Worm (Caenorhabditis elegans) whole organism, L1 larva: Measurements from ENCODE around the gene ttr-8.
A peak's percentile ranks its signal among the peaks of the same experiment; 100 is the strongest.

Experiments used
- C04F5.9 ChIP-seq: sonication (generic microtip); optimal IDR thresholded peaks from 2 replicates; lab custom pipeline; 2016; ENCODE audit warnings: missing genetic modification characterization, missing compliant biosample characterization
- C34B4.2 ChIP-seq: sonication (generic microtip); optimal IDR thresholded peaks from 2 replicates; lab custom pipeline; 2017; ENCODE audit warnings: mild to moderate bottlenecking, missing genetic modification characterization, missing compliant biosample characterization
- F16B12.6 ChIP-seq: fragments of 150-350 bp; optimal IDR thresholded peaks from 2 replicates; lab custom pipeline; 2014; ENCODE audit warnings: missing biosample characterization, missing genetic modification characterization
- Y116A8C.19 ChIP-seq: sonication (generic microtip); optimal IDR thresholded peaks from 2 replicates; lab custom pipeline; 2016; ENCODE audit warnings: missing compliant biosample characterization, missing genetic modification characterization, borderline replicate concordance
- blmp-1 ChIP-seq: fragments of 150-350 bp; optimal IDR thresholded peaks from 2 replicates; lab custom pipeline; 2014; ENCODE audit warnings: missing biosample characterization, missing genetic modification characterization
- ceh-8 ChIP-seq: fragments of 200-800 bp; sonication (Bioruptor generic); optimal IDR thresholded peaks from 2 replicates; lab custom pipeline; 2018; ENCODE audit warnings: mild to moderate bottlenecking, missing genetic modification characterization, moderate library complexity, missing compliant biosample characterization
- ceh-88 ChIP-seq: fragments of 200-800 bp; sonication (Bioruptor generic); IDR thresholded peaks from 2 replicates; pipeline ENCODE4 v1.3.6; 2022; ENCODE audit warnings: missing genetic modification characterization, missing compliant biosample characterization
- dpl-1 ChIP-seq, 3 experiments: fragments of 150-350 bp in 2 of 3; sonication (generic microtip) in 1 of 3; optimal IDR thresholded peaks; 2 replicates each; lab custom pipeline; 2014 to 2017; ENCODE audit warnings: missing biosample characterization in 3 of 3, missing genetic modification characterization in 3 of 3, missing genetic modification reagents in 3 of 3
- dsc-1 ChIP-seq: sonication (generic microtip); optimal IDR thresholded peaks from 2 replicates; lab custom pipeline; 2016; ENCODE audit warnings: mild to moderate bottlenecking, missing genetic modification characterization, missing compliant biosample characterization
- egl-13 ChIP-seq: sonication (generic microtip); optimal IDR thresholded peaks from 2 replicates; lab custom pipeline; 2016; ENCODE audit warnings: missing genotype, missing genetic modification reagents, missing genetic modification characterization, missing compliant biosample characterization
- elt-2 ChIP-seq: sonication (generic microtip); optimal IDR thresholded peaks from 2 replicates; lab custom pipeline; 2016; ENCODE audit warnings: missing genetic modification characterization, mild to moderate bottlenecking, inconsistent platforms, missing compliant biosample characterization, missing genetic modification reagents
- elt-3 ChIP-seq, 6 experiments: fragments of 150-350 bp in 1 of 6; sonication (generic microtip); optimal IDR thresholded peaks; 2 replicates each; lab custom pipeline; 2017 to 2018; ENCODE audit warnings: missing biosample characterization in 6 of 6, missing genetic modification characterization in 6 of 6, inconsistent platforms in 1 of 6
- ets-5 ChIP-seq: fragments of 200-800 bp; sonication (Bioruptor generic); IDR thresholded peaks from 2 replicates; pipeline ENCODE4 v1.3.6; 2022; ENCODE audit warnings: missing genetic modification characterization, missing compliant biosample characterization
- fkh-4 ChIP-seq: sonication (generic microtip); optimal IDR thresholded peaks from 2 replicates; lab custom pipeline; 2016; ENCODE audit warnings: missing compliant biosample characterization, missing genetic modification characterization, borderline replicate concordance
- fkh-8 ChIP-seq: sonication (generic microtip); optimal IDR thresholded peaks from 2 replicates; lab custom pipeline; 2016; ENCODE audit warnings: mild to moderate bottlenecking, missing genetic modification characterization, missing compliant biosample characterization
- hlh-17 ChIP-seq: fragments of 200-800 bp; sonication (Bioruptor generic); optimal IDR thresholded peaks from 2 replicates; lab custom pipeline; 2018; ENCODE audit warnings: missing genetic modification characterization, mild to moderate bottlenecking, missing compliant biosample characterization, moderate library complexity, borderline replicate concordance
- hpl-2 ChIP-seq: fragments of 150-350 bp; optimal IDR thresholded peaks from 2 replicates; lab custom pipeline; 2014; ENCODE audit warnings: missing biosample characterization, missing genetic modification reagents, missing genetic modification characterization
- isw-1 ChIP-seq: fragments of 200-800 bp; sonication (Bioruptor generic); IDR thresholded peaks from 2 replicates; pipeline ENCODE4 v1.3.6; 2022; ENCODE audit warnings: missing genetic modification characterization, missing compliant biosample characterization
- lin-14 ChIP-seq: fragments of 200-800 bp; sonication (Bioruptor generic); optimal IDR thresholded peaks from 2 replicates; lab custom pipeline; 2018; ENCODE audit warnings: mild to moderate bottlenecking, missing genetic modification characterization, moderate library complexity, missing compliant biosample characterization
- lin-15B ChIP-seq: fragments of 150-350 bp; sonication (generic microtip); optimal IDR thresholded peaks from 3 replicates; lab custom pipeline; 2014; ENCODE audit warnings: missing biosample characterization, missing genetic modification characterization
- lin-35 ChIP-seq, 2 experiments: fragments of 150-350 bp; optimal IDR thresholded peaks; 2 replicates each; lab custom pipeline; 2014; ENCODE audit warnings: missing biosample characterization in 2 of 2, missing genetic modification characterization in 2 of 2, missing genetic modification reagents in 2 of 2
- lin-39 ChIP-seq: fragments of 150-350 bp; optimal IDR thresholded peaks from 2 replicates; lab custom pipeline; 2014; ENCODE audit warnings: missing biosample characterization, missing genetic modification reagents, missing genetic modification characterization
- lsy-2 ChIP-seq, 2 experiments: fragments of 150-350 bp; optimal IDR thresholded peaks; 2 replicates each; lab custom pipeline; 2014; ENCODE audit warnings: missing biosample characterization in 2 of 2, missing genetic modification characterization in 2 of 2
- mab-9 ChIP-seq: fragments of 200-800 bp; sonication (Bioruptor generic); IDR thresholded peaks from 2 replicates; pipeline ENCODE4 v1.3.6; 2022; ENCODE audit warnings: missing genetic modification reagents, missing genetic modification characterization, missing compliant biosample characterization
- mdl-1 ChIP-seq, 2 experiments: fragments of 150-350 bp; optimal IDR thresholded peaks; 2 replicates each; lab custom pipeline; 2014 to 2017; ENCODE audit warnings: missing biosample characterization in 2 of 2, missing genetic modification characterization in 2 of 2, inconsistent platforms in 1 of 2
- mep-1 ChIP-seq: fragments of 150-350 bp; optimal IDR thresholded peaks from 2 replicates; lab custom pipeline; 2014; ENCODE audit warnings: missing biosample characterization, missing genetic modification characterization
- nhr-11 ChIP-seq: fragments of 150-350 bp; optimal IDR thresholded peaks from 2 replicates; lab custom pipeline; 2014; ENCODE audit warnings: missing biosample characterization, missing genetic modification characterization
- nhr-19 ChIP-seq: fragments of 200-800 bp; sonication (Bioruptor generic); conservative IDR thresholded peaks from 2 replicates; pipeline ENCODE4 v1.3.6; 2022; ENCODE audit warnings: missing genetic modification characterization, missing compliant biosample characterization
- nhr-71 ChIP-seq: sonication (generic microtip); optimal IDR thresholded peaks from 2 replicates; lab custom pipeline; 2016; ENCODE audit warnings: mild to moderate bottlenecking, missing genetic modification characterization, moderate library complexity, missing compliant biosample characterization
- nhr-76 ChIP-seq: sonication (generic microtip); optimal IDR thresholded peaks from 2 replicates; lab custom pipeline; 2017; ENCODE audit warnings: missing biosample characterization, missing genetic modification characterization
- nhr-77 ChIP-seq: fragments of 150-350 bp; optimal IDR thresholded peaks from 2 replicates; lab custom pipeline; 2014; ENCODE audit warnings: missing biosample characterization, missing genetic modification characterization
- nhr-84 ChIP-seq: sonication (generic microtip); optimal IDR thresholded peaks from 2 replicates; lab custom pipeline; 2017; ENCODE audit warnings: missing biosample characterization, missing genetic modification characterization
- nhr-85 ChIP-seq: sonication (generic microtip); peaks from one replicate; lab custom pipeline; 2016; ENCODE audit warnings: missing genetic modification characterization, inconsistent platforms, missing compliant biosample characterization
- pag-3 ChIP-seq: sonication (generic microtip); optimal IDR thresholded peaks from 2 replicates; lab custom pipeline; 2017; ENCODE audit warnings: missing genetic modification characterization, mild to moderate bottlenecking, missing compliant biosample characterization, antibody characterized with exemption, borderline replicate concordance; ENCODE audit not compliant: insufficient read depth
- pax-3 ChIP-seq: fragments of 200-800 bp; sonication (Bioruptor generic); optimal IDR thresholded peaks from 2 replicates; lab custom pipeline; 2018; ENCODE audit warnings: mild to moderate bottlenecking, missing genetic modification characterization, moderate library complexity, missing compliant biosample characterization
- rnt-1 ChIP-seq: sonication (generic microtip); optimal IDR thresholded peaks from 2 replicates; lab custom pipeline; 2016; ENCODE audit warnings: mild to moderate bottlenecking, missing genetic modification characterization, moderate library complexity, missing compliant biosample characterization
- skn-1 ChIP-seq: fragments of 150-350 bp; optimal IDR thresholded peaks from 2 replicates; lab custom pipeline; 2014; ENCODE audit warnings: missing biosample characterization, missing genetic modification characterization
- snu-23 ChIP-seq: sonication (generic microtip); optimal IDR thresholded peaks from 2 replicates; lab custom pipeline; 2016; ENCODE audit warnings: missing genetic modification characterization, missing compliant biosample characterization
- sox-4 ChIP-seq: sonication (generic microtip); optimal IDR thresholded peaks from 2 replicates; lab custom pipeline; 2016; ENCODE audit warnings: missing genetic modification characterization, missing compliant biosample characterization
- sptf-1 ChIP-seq: fragments of 150-350 bp; optimal IDR thresholded peaks from 2 replicates; lab custom pipeline; 2014; ENCODE audit warnings: missing biosample characterization, missing genetic modification characterization
- sup-37 ChIP-seq: fragments of 200-800 bp; sonication (Bioruptor generic); optimal IDR thresholded peaks from 2 replicates; lab custom pipeline; 2018; ENCODE audit warnings: mild to moderate bottlenecking, missing genetic modification characterization, missing compliant biosample characterization
- unc-30 ChIP-seq: sonication (generic microtip); optimal IDR thresholded peaks from 2 replicates; lab custom pipeline; 2017; ENCODE audit warnings: missing biosample characterization, missing genetic modification characterization
- unc-86 ChIP-seq: sonication (generic microtip); optimal IDR thresholded peaks from 2 replicates; lab custom pipeline; 2016; ENCODE audit warnings: missing genetic modification characterization, missing compliant biosample characterization
- vab-15 ChIP-seq: sonication (generic microtip); optimal IDR thresholded peaks from 2 replicates; lab custom pipeline; 2017; ENCODE audit warnings: missing genotype, mild to moderate bottlenecking, missing genetic modification characterization, missing compliant biosample characterization
- zag-1 ChIP-seq: fragments of 150-350 bp; optimal IDR thresholded peaks from 2 replicates; lab custom pipeline; 2014; ENCODE audit warnings: missing biosample characterization, missing genetic modification characterization
- ztf-11 ChIP-seq, 2 experiments: sonication (generic microtip); optimal IDR thresholded peaks; 2 replicates each; lab custom pipeline; 2016 to 2017; ENCODE audit warnings: missing genetic modification characterization in 2 of 2, missing biosample characterization in 1 of 2, missing compliant biosample characterization in 1 of 2
- ztf-4 ChIP-seq: fragments of 150-350 bp; optimal IDR thresholded peaks from 2 replicates; lab custom pipeline; 2014; ENCODE audit warnings: missing biosample characterization, missing genetic modification characterization

The ttr-8 gene

ce11 chrIII:7580586-7580985, 15.4 kb upstream of the ttr-8 start (continued):
- no peak for TF ChIP-seq nhr-19
- no peak for TF ChIP-seq skn-1
- no peak for TF ChIP-seq lin-15B (tag; lab: Kevin White, UChicago)
- TF ChIP-seq lin-14 = peak; percentile 86
- TF ChIP-seq rnt-1 = no peak
- peak; percentile 10 for TF ChIP-seq F16B12.6
- TF ChIP-seq vab-15 (tag; lab: Kevin White, UChicago) = no peak
- peak; percentile 13 for TF ChIP-seq mep-1 (tag; lab: Kevin White, UChicago)
- no peak for TF ChIP-seq pag-3 (tag; lab: Kevin White, UChicago)
- TF ChIP-seq C34B4.2 (tag; lab: Kevin White, UChicago) = no peak
- TF ChIP-seq unc-86 = peak; percentile 42

- TF ChIP-seq nhr-71 (peak; percentile 48), dpl-1 (GFP tag; optimal IDR thresholded peaks at IDR 0.05; lab: Kevin White, UChicago) (no peak), ztf-4 (peak; percentile 30), C34B4.2 (tag; lab: Kevin White, UChicago) (no peak), pax-3 (tag; lab: Kevin White, UChicago) (peak; percentile 19), dsc-1 (tag; lab: Kevin White, UChicago) (no peak), sptf-1 (tag; lab: Kevin White, UChicago) (no peak), blmp-1 (tag; lab: Kevin White, UChicago) (no peak), sox-4 (tag; lab: Kevin White, UChicago) (no peak), lin-39 (tag; lab: Kevin White, UChicago) (no peak), skn-1 (peak; percentile 12), nhr-84 (no peak), hpl-2 (no peak), isw-1 (GFP tag; lab: Robert Waterston, UW) (no peak), ceh-8 (GFP tag; lab: Kevin White, UChicago) (no peak), egl-13 (tag; lab: Kevin White, UChicago) (no peak), elt-3 (tag; optimal IDR thresholded peaks at IDR 0.05; lab: Kevin White, UChicago) (no peak), elt-2 (tag; lab: Kevin White, UChicago) (no peak), C04F5.9 (no peak), fkh-4 (tag; lab: Kevin White, UChicago) (no peak), fkh-8 (peak; percentile 43), mdl-1 (tag; optimal IDR thresholded peaks at IDR 0.05; lab: Kevin White, UChicago) (no peak), snu-23 (no peak), lin-14 (peak; percentile 54), nhr-19 (no peak), zag-1 (tag; lab: Kevin White, UChicago) (no peak), lsy-2 (tag; optimal IDR thresholded peaks at IDR 0.05; lab: Kevin White, UChicago) (peak in 1 of 2 experiments; percentile 3), Y116A8C.19 (tag; lab: Kevin White, UChicago) (no peak)
These were observed 14.2 kb upstream of the ttr-8 start, which contains the start of gene mfsd-6 for ce11 chrIII:7579324-7579723. mfsd-6 (minus strand) TSS chrIII:7579411.

- TF ChIP-seq lsy-2 (tag; optimal IDR thresholded peaks at IDR 0.05; lab: Kevin White, UChicago) = peak; percentile 83 to 95
- peak; percentile 84 for TF ChIP-seq nhr-77 (tag; lab: Kevin White, UChicago)
- TF ChIP-seq sptf-1 (tag; lab: Kevin White, UChicago) = no peak
- peak; percentile 78 for TF ChIP-seq nhr-19
- TF ChIP-seq dsc-1 (tag; lab: Kevin White, UChicago) = peak; percentile 51
- TF ChIP-seq zag-1 (tag; lab: Kevin White, UChicago) = no peak
- TF ChIP-seq ztf-4 = peak; percentile 18
- TF ChIP-seq ceh-88 (GFP tag; lab: Robert Waterston, UW) = 0 out of 2 replicates have a peak, but pooled peaks have one; percentile 11
- no peak for TF ChIP-seq mab-9
- TF ChIP-seq ets-5 = no peak
- peak; percentile 83 for TF ChIP-seq rnt-1
- no peak for TF ChIP-seq sox-4 (tag; lab: Kevin White, UChicago)
- TF ChIP-seq sup-37 (GFP tag; lab: Kevin White, UChicago) = no peak
- no peak for TF ChIP-seq hlh-17 (GFP tag; lab: Kevin White, UChicago)
- TF ChIP-seq nhr-85 (tag; lab: Kevin White, UChicago) = peak; percentile 84
- TF ChIP-seq nhr-11 (tag; lab: Kevin White, UChicago) = peak; percentile 12
- TF ChIP-seq fkh-8 = peak; percentile 74
- peak; percentile 66 for TF ChIP-seq isw-1 (GFP tag; lab: Robert Waterston, UW)
- peak; percentile 69 to 80 (median 79) for TF ChIP-seq dpl-1 (GFP tag; optimal IDR thresholded peaks at IDR 0.05; lab: Kevin White, UChicago)
- no peak for TF ChIP-seq unc-30 (tag; lab: Kevin White, UChicago)
- TF ChIP-seq lin-35 (GFP tag; optimal IDR thresholded peaks at IDR 0.05; lab: Kevin White, UChicago) = peak; percentile 88 to 92
- TF ChIP-seq fkh-4 (tag; lab: Kevin White, UChicago) = no peak
- peak; percentile 76 for TF ChIP-seq lin-14
- no peak for TF ChIP-seq nhr-76 (tag; lab: Kevin White, UChicago)
- no peak for TF ChIP-seq ztf-11 (tag; optimal IDR thresholded peaks at IDR 0.05; lab: Kevin White, UChicago)
These were observed 7.7 kb upstream of the ttr-8 start, which contains the start of the genes rpl-9 and lpd-7 for ce11 chrIII:7572781-7573400. rpl-9 (minus strand) TSS chrIII:7572831. lpd-7 (plus strand) TSS chrIII:7573350.
